Worm (Caenorhabditis elegans) whole organism, L4 larva: ENCODE data around the gene cnep-1.
A peak's percentile ranks its signal among the peaks of the same experiment; 100 is the strongest.

Experiments
- D1046.2 ChIP-seq: fragments of 200-800 bp; sonication (Bioruptor generic); IDR thresholded peaks from 2 replicates; pipeline ENCODE4 v1.3.6; 2022; ENCODE audit warnings: missing genetic modification characterization, missing compliant biosample characterization
- attf-4 ChIP-seq: sonication (generic microtip); optimal IDR thresholded peaks from 3 replicates; lab custom pipeline; 2017; ENCODE audit warnings: missing biosample characterization, missing genetic modification characterization
- daf-12 ChIP-seq: fragments of 150-350 bp; optimal IDR thresholded peaks from 2 replicates; lab custom pipeline; 2014; ENCODE audit warnings: missing biosample characterization, missing genetic modification reagents, missing genetic modification characterization
- fkh-10 ChIP-seq: fragments of 150-350 bp; optimal IDR thresholded peaks from 2 replicates; lab custom pipeline; 2014; ENCODE audit warnings: missing biosample characterization, missing genetic modification reagents, missing genetic modification characterization
- mxl-2 ChIP-seq: fragments of 200-800 bp; sonication (Bioruptor generic); conservative IDR thresholded peaks from 2 replicates; pipeline ENCODE4 v1.3.6; 2022; ENCODE audit warnings: missing genetic modification reagents, missing genetic modification characterization, missing compliant biosample characterization
- nhr-6 ChIP-seq: fragments of 150-350 bp; optimal IDR thresholded peaks from 2 replicates; lab custom pipeline; 2014; ENCODE audit warnings: missing biosample characterization, missing genetic modification characterization
- pqm-1 ChIP-seq: sonication (generic microtip); optimal IDR thresholded peaks from 2 replicates; lab custom pipeline; 2017; ENCODE audit warnings: missing biosample characterization, missing genetic modification characterization
- unc-62 ChIP-seq, 3 experiments: fragments of 150-350 bp in 1 of 3; sonication (generic microtip); optimal IDR thresholded peaks in 2 of 3; peaks in 1 of 3; 1 replicate in 1 of 3; 2 replicates in 2 of 3; lab custom pipeline; 2014 to 2017; ENCODE audit warnings: missing biosample characterization in 3 of 3, missing genetic modification characterization in 3 of 3, missing genetic modification reagents in 3 of 3, missing genotype in 1 of 3
- zag-1 ChIP-seq: fragments of 150-350 bp; optimal IDR thresholded peaks from 2 replicates; lab custom pipeline; 2014; ENCODE audit warnings: missing biosample characterization, missing genetic modification characterization

DNA sequence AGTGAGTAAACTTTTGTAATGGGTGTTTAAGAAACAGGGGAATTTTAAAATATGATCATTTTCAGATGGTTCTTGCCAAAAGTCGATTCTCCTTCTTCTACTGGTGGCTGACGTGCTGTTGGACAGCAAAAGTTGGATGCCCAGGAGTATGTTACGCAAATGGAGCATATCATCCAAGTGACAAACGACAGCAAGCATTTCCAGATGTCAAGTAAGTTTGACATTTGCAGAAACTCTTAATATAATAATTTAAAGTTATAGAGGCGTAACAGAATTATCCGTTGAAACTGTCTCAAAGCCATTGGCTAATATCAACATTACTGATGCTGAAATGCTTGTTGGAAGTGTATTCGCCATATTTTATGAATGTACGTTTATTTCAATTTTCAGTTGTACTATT, 37.9 kb downstream of the cnep-1 start:
- TF ChIP-seq unc-62 (GFP tag; optimal IDR thresholded peaks at IDR 0.05 in 1 of 2; lab: Kevin White, UChicago) = peak in 1 of 2 experiments; percentile 25
- TF ChIP-seq unc-62 (tag; optimal IDR thresholded peaks at IDR 0.05; lab: Kevin White, UChicago) = no peak
- TF ChIP-seq fkh-10 = no peak
- TF ChIP-seq nhr-6 (tag; lab: Kevin White, UChicago) = no peak
- TF ChIP-seq daf-12 (tag; lab: Kevin White, UChicago) = no peak
- no peak for TF ChIP-seq D1046.2
- no peak for TF ChIP-seq zag-1 (tag; lab: Kevin White, UChicago)
- TF ChIP-seq pqm-1 (tag; lab: Kevin White, UChicago) = no peak
- TF ChIP-seq mxl-2 (GFP tag; lab: Robert Waterston, UW) = no peak
- no peak for TF ChIP-seq attf-4 (tag; lab: Kevin White, UChicago)
